Fruit fly (Drosophila melanogaster): ENCODE data around the gene CG4116.

The CG4116 gene

dm6 chrX:3085839-3086238, 18.5 kb upstream of the CG4116 start (continued):
- TF ChIP-seq CG3838 (GFP tag; optimal IDR thresholded peaks at IDR 0.05): no peak
- TF ChIP-seq az2 (GFP tag; optimal IDR thresholded peaks at IDR 0.05): peak; percentile 75
- no peak for TF ChIP-seq pan (optimal IDR thresholded peaks at IDR 0.05)
- TF ChIP-seq pan (GFP tag; optimal IDR thresholded peaks at IDR 0.05 in 1 of 2, IDR thresholded peaks at IDR 0.05 in 1 of 2): peak in 1 of 2 experiments; percentile 75
- TF ChIP-seq D19A (tag; optimal IDR thresholded peaks at IDR 0.05): no peak
- peak; percentile 19 for TF ChIP-seq dm (GFP tag; optimal IDR thresholded peaks at IDR 0.05)
- TF ChIP-seq Dad (GFP tag; optimal IDR thresholded peaks at IDR 0.05): peak; percentile 60
- peak; percentile 76; the same call in 2 of the 3 replicates for TF ChIP-seq gce (GFP tag; IDR thresholded peaks at IDR 0.05)
- peak; percentile 26 for TF ChIP-seq CG7786 (GFP tag; optimal IDR thresholded peaks at IDR 0.05)
- no peak for TF ChIP-seq CG8478 (optimal IDR thresholded peaks at IDR 0.05)
- TF ChIP-seq usp (GFP tag; optimal IDR thresholded peaks at IDR 0.05): no peak
- TF ChIP-seq Asciz (GFP tag; optimal IDR thresholded peaks at IDR 0.05): peak; percentile 13
- TF ChIP-seq CG31441 (GFP tag; IDR thresholded peaks at IDR 0.05): peak; percentile 54; the same call in 1 of the 2 replicates
- TF ChIP-seq cas (GFP tag; IDR thresholded peaks at IDR 0.05): 0 out of 2 replicates have a peak, but pooled peaks have one; percentile 18
- peak; percentile 51; the same call in 1 of the 2 replicates for TF ChIP-seq klu (GFP tag; IDR thresholded peaks at IDR 0.05)
- peak; percentile 55 for TF ChIP-seq croc (GFP tag; conservative IDR thresholded peaks at IDR 0.05)
- no peak for TF ChIP-seq Hey (tag; optimal IDR thresholded peaks at IDR 0.05)
- no peak for TF ChIP-seq insv (GFP tag; optimal IDR thresholded peaks at IDR 0.05)
- TF ChIP-seq lbe (GFP tag; optimal IDR thresholded peaks at IDR 0.05): no peak
- TF ChIP-seq CG31388 (GFP tag; optimal IDR thresholded peaks at IDR 0.05): no peak
- TF ChIP-seq CG12744 (GFP tag; optimal IDR thresholded peaks at IDR 0.05): no peak
- no peak for TF ChIP-seq Max (GFP tag; optimal IDR thresholded peaks at IDR 0.05)
- TF ChIP-seq B-H2 (GFP tag; optimal IDR thresholded peaks at IDR 0.05): no peak
- TF ChIP-seq CG7745 (tag; optimal IDR thresholded peaks at IDR 0.05): no peak
- TF ChIP-seq seq (GFP tag; IDR thresholded peaks at IDR 0.05): peak; percentile 48
- TF ChIP-seq CG9609 (GFP tag; optimal IDR thresholded peaks at IDR 0.05): peak; percentile 55
- peak; percentile 55 for TF ChIP-seq CG4424 (GFP tag; optimal IDR thresholded peaks at IDR 0.05)
- no peak for TF ChIP-seq CG6683 (GFP tag; optimal IDR thresholded peaks at IDR 0.05)
- no peak for TF ChIP-seq Dp (GFP tag; optimal IDR thresholded peaks at IDR 0.05)
- peak; percentile 78 for TF ChIP-seq ara (GFP tag; IDR thresholded peaks at IDR 0.05)
- no peak for TF ChIP-seq Doc3 (GFP tag; IDR thresholded peaks at IDR 0.05; ENCODE audit: partially characterized antibody)
- TF ChIP-seq rib (GFP tag; IDR thresholded peaks at IDR 0.05): no peak
- TF ChIP-seq Rx (GFP tag; IDR thresholded peaks at IDR 0.05): peak; percentile 56
- no peak for TF ChIP-seq CTCF (GFP tag; optimal IDR thresholded peaks at IDR 0.05)
- no peak for TF ChIP-seq fd3F (GFP tag; optimal IDR thresholded peaks at IDR 0.05)
- no peak for TF ChIP-seq CG30020 (tag; optimal IDR thresholded peaks at IDR 0.05)
- TF ChIP-seq wek (GFP tag; optimal IDR thresholded peaks at IDR 0.05): no peak
- peak; percentile 58 for TF ChIP-seq gcm2 (GFP tag; optimal IDR thresholded peaks at IDR 0.05)
- TF ChIP-seq CG31365 (tag; optimal IDR thresholded peaks at IDR 0.05): no peak
- TF ChIP-seq Drgx (GFP tag; IDR thresholded peaks at IDR 0.05): no peak; the same call in 1 of the 2 replicates
- TF ChIP-seq jing (GFP tag; optimal IDR thresholded peaks at IDR 0.05): peak; percentile 44
- TF ChIP-seq HLH3B (GFP tag; IDR thresholded peaks at IDR 0.05): peak; percentile 57
- peak; percentile 64 for TF ChIP-seq row (GFP tag; IDR thresholded peaks at IDR 0.05)
- peak; percentile 70; the same call in 1 of the 3 replicates for TF ChIP-seq CG11456 (GFP tag; IDR thresholded peaks at IDR 0.05)
- no peak for TF ChIP-seq caup (GFP tag; optimal IDR thresholded peaks at IDR 0.05; ENCODE audit: severe bottlenecking)
- peak; percentile 64 for TF ChIP-seq slp2 (GFP tag; optimal IDR thresholded peaks at IDR 0.05)
- no peak for TF ChIP-seq fu2 (GFP tag; optimal IDR thresholded peaks at IDR 0.05)
- TF ChIP-seq CG12219 (GFP tag; optimal IDR thresholded peaks at IDR 0.05): no peak
- peak; percentile 62; the same call in 1 of the 2 replicates for TF ChIP-seq sim (GFP tag; IDR thresholded peaks at IDR 0.05)
- TF ChIP-seq Lpt (GFP tag; optimal IDR thresholded peaks at IDR 0.05): no peak
- no peak for TF ChIP-seq Nf-YB (GFP tag; optimal IDR thresholded peaks at IDR 0.05)
- TF ChIP-seq dan (GFP tag; IDR thresholded peaks at IDR 0.05): peak; percentile 61; the same call in 1 of the 2 replicates
- no peak for TF ChIP-seq CG7271 (tag; optimal IDR thresholded peaks at IDR 0.05)
